Fruit fly (Drosophila melanogaster): ENCODE results near the gene rump.

rump gene

DNA sequence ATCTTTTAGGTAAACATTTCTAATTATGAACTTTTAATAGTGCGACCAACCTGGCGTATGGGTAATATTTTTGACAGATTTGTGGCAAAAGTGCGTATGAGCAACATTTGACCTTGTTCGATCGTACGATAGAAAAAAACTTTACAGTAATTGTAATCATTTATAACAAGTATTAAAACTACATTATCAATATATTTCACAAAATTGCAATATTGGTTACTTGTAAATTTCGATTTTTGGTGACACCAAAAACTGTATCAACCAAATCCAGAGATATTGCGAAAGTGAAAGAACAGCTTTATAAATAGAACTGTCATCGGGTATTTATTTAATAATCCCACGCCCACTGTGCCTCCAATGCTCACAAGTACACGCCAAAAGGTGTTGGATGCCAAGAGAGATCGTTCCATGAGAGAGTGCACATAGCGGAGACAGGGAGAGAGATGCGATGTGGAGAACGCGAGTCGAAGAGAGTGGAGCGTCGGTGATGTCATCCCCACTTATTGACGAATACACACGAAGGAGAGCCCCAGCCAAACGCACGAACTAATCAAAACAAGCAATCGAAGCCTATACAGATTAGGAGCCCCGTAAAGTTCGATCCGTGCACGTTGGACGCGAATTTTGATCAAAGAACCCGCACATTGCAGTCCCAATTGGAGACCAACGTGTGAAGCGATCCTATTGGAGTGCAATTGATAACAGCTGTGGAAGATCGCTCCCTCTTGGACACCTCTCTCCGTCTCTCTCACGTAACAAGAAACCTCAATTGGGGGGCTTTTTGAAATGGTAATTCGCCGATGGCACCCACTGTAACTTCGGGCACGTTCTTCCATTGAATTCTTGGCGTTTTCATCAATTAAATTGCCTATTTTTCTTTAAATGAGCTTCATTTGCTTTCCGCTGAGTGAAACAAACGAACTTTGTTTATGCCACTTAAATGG, 23.3 kb upstream of the rump start (continued):
- TF ChIP-seq CG18011 (GFP tag; optimal IDR thresholded peaks at IDR 0.05) = peak; percentile 88
- peak; percentile 85 for TF ChIP-seq CG7357 (GFP tag; IDR thresholded peaks at IDR 0.05)
- peak; percentile 91 for TF ChIP-seq pnt (GFP tag; optimal IDR thresholded peaks at IDR 0.05)
- TF ChIP-seq gcm2 (GFP tag; optimal IDR thresholded peaks at IDR 0.05) = peak; percentile 68
- TF ChIP-seq Atf-2 (GFP tag; optimal IDR thresholded peaks at IDR 0.05) = peak; percentile 90
- TF ChIP-seq hbn (GFP tag; IDR thresholded peaks at IDR 0.05; ENCODE audit: partially characterized antibody) = no peak
- peak; percentile 83 for TF ChIP-seq sisA (GFP tag; IDR thresholded peaks at IDR 0.05)
- TF ChIP-seq pb (GFP tag; optimal IDR thresholded peaks at IDR 0.05) = peak; percentile 91
- peak; percentile 85 for TF ChIP-seq Xrp1 (GFP tag; IDR thresholded peaks at IDR 0.05)
- TF ChIP-seq CG34224 (GFP tag; IDR thresholded peaks at IDR 0.05; ENCODE audit: partially characterized antibody) = no peak; the same call in 2 of the 3 replicates
- TF ChIP-seq CG11456 (GFP tag; IDR thresholded peaks at IDR 0.05) = peak; percentile 86
- TF ChIP-seq CG3847 (GFP tag; IDR thresholded peaks at IDR 0.05) = peak; percentile 90
- TF ChIP-seq Meics (GFP tag; optimal IDR thresholded peaks at IDR 0.05) = peak; percentile 98
- peak; percentile 20 for TF ChIP-seq fd102C (GFP tag; optimal IDR thresholded peaks at IDR 0.05)
- TF ChIP-seq stwl (tag; optimal IDR thresholded peaks at IDR 0.05) = no peak
- peak; percentile 7 for TF ChIP-seq gfzf (GFP tag; optimal IDR thresholded peaks at IDR 0.05)
- TF ChIP-seq Sry-δ (GFP tag; optimal IDR thresholded peaks at IDR 0.05) = peak; percentile 41
- peak; percentile 84 for TF ChIP-seq Optix (GFP tag; IDR thresholded peaks at IDR 0.05)
- peak; percentile 62 for TF ChIP-seq oc (tag; optimal IDR thresholded peaks at IDR 0.05)
- peak; percentile 74 for TF ChIP-seq CG14050 (GFP tag; IDR thresholded peaks at IDR 0.05)
- peak; percentile 2 for TF ChIP-seq bigmax (GFP tag; optimal IDR thresholded peaks at IDR 0.05)
- peak; percentile 87 for TF ChIP-seq twi (tag; optimal IDR thresholded peaks at IDR 0.05)
- TF ChIP-seq nerfin-2 (GFP tag; IDR thresholded peaks at IDR 0.05; ENCODE audit: partially characterized antibody) = 0 out of 2 replicates have a peak, but pooled peaks have one; percentile 34
- peak; percentile 94 for TF ChIP-seq CG6683 (GFP tag; optimal IDR thresholded peaks at IDR 0.05)
- TF ChIP-seq Ada2b (GFP tag; IDR thresholded peaks at IDR 0.05) = peak; percentile 83
- peak; percentile 89 for TF ChIP-seq CG30431 (GFP tag; optimal IDR thresholded peaks at IDR 0.05)
- peak; percentile 97 for TF ChIP-seq CG11504 (tag; optimal IDR thresholded peaks at IDR 0.05)
- TF ChIP-seq Ets65A (GFP tag) = peak; percentile 98
- TF ChIP-seq CoRest (tag; optimal IDR thresholded peaks at IDR 0.05) = peak; percentile 98
- no peak for TF ChIP-seq Kr (GFP tag; optimal IDR thresholded peaks at IDR 0.05)
- TF ChIP-seq knrl (GFP tag; IDR thresholded peaks at IDR 0.05; ENCODE audit: partially characterized antibody) = peak; percentile 55; the same call in 2 of the 3 replicates
- TF ChIP-seq Hr3 (GFP tag; optimal IDR thresholded peaks at IDR 0.05) = peak; percentile 95
- peak; percentile 77 for TF ChIP-seq ara (GFP tag; IDR thresholded peaks at IDR 0.05)
- peak; percentile 87 for TF ChIP-seq CG11093 (GFP tag; IDR thresholded peaks at IDR 0.05)
- TF ChIP-seq Fer2 (tag; optimal IDR thresholded peaks at IDR 0.05) = peak; percentile 85
- TF ChIP-seq CG31365 (tag; optimal IDR thresholded peaks at IDR 0.05) = peak; percentile 74
- peak; percentile 78 for TF ChIP-seq CG7928 (GFP tag; optimal IDR thresholded peaks at IDR 0.05)
- peak; percentile 40 for TF ChIP-seq dimm (GFP tag; IDR thresholded peaks at IDR 0.05)
- TF ChIP-seq CG7271 (tag; optimal IDR thresholded peaks at IDR 0.05) = peak; percentile 46
- TF ChIP-seq CG30020 (tag; optimal IDR thresholded peaks at IDR 0.05) = peak; percentile 85
- peak; percentile 87 for TF ChIP-seq NK7.1 (GFP tag; optimal IDR thresholded peaks at IDR 0.05)
- TF ChIP-seq az2 (GFP tag; optimal IDR thresholded peaks at IDR 0.05) = peak; percentile 95
- TF ChIP-seq Oli (tag; optimal IDR thresholded peaks at IDR 0.05) = peak; percentile 98
- peak; percentile 93 for TF ChIP-seq CG12155 (GFP tag; optimal IDR thresholded peaks at IDR 0.05)
- peak; percentile 65 for TF ChIP-seq psq (GFP tag; optimal IDR thresholded peaks at IDR 0.05)
- TF ChIP-seq CG18599 (GFP tag; optimal IDR thresholded peaks at IDR 0.05) = peak; percentile 97
- peak; percentile 65 for TF ChIP-seq tup (GFP tag; optimal IDR thresholded peaks at IDR 0.05)
- no peak for TF ChIP-seq crol (GFP tag; IDR thresholded peaks at IDR 0.05)
